Worm (Caenorhabditis elegans) whole organism, L4/young adult: ENCODE data around the gene T22F7.3.

Source experiments
- W03F9.2 ChIP-seq: fragments of 150-350 bp; optimal IDR thresholded peaks from 2 replicates; lab custom pipeline; 2014; ENCODE audit warnings: missing biosample characterization, missing genetic modification characterization
- dao-5 ChIP-seq: sonication (generic microtip); optimal IDR thresholded peaks from 2 replicates; lab custom pipeline; 2016; ENCODE audit warnings: missing genotype, missing genetic modification characterization, moderate library complexity, missing compliant biosample characterization
- him-1 ChIP-seq: sonication (generic microtip); optimal IDR thresholded peaks from 2 replicates; lab custom pipeline; 2016; ENCODE audit warnings: missing genotype, missing genetic modification reagents, missing genetic modification characterization, missing compliant biosample characterization

DNA sequence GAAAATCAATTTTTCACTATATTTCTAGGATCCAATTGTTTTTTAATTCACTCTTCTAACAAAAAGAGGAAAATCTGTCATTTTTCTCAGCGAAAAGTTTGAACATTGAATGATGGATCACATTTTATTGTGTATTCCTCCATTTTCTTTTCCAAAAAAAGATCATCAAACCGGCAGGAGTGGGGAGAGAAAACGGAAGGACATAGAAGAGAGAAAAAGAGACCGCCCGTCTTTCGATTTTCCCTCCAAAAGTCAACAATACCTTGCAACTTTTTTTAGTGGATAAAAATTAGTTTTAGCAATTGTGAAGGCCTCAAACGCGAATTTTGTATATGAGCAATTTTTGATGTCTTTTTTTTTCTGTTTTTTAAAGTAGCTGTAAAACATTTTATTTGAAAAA, 39.9 kb upstream of the T22F7.3 start:
- TF ChIP-seq W03F9.2, result no peak
- TF ChIP-seq him-1 (tag; lab: Kevin White, UChicago), result no peak
- no peak for TF ChIP-seq dao-5
